Fruit fly (Drosophila melanogaster) whole organism, embryonic: ENCODE data around the gene Cpr64Ad.

ENCODE experiments used
- Ada2b ChIP-seq: fragments of 200-800 bp; sonication (Bioruptor generic); IDR thresholded peaks from 2 replicates; pipeline ENCODE4 v1.3.6; 2022; ENCODE audit warnings: missing biosample characterization, missing genetic modification characterization
- Antp ChIP-seq: fragments of 200-800 bp; sonication (Bioruptor generic); optimal IDR thresholded peaks from 3 replicates; lab custom pipeline; 2016; ENCODE audit warnings: missing biosample characterization, missing genetic modification characterization
- BEAF-32 ChIP-seq: fragments of 200-800 bp; sonication (Bioruptor generic); optimal IDR thresholded peaks from 3 replicates; lab custom pipeline; 2017; ENCODE audit warnings: missing biosample characterization, missing genetic modification characterization, mild to moderate bottlenecking, moderate library complexity, missing genetic modification reagents
- Bgb ChIP-seq: fragments of 200-800 bp; sonication (Bioruptor generic); IDR thresholded peaks from 2 replicates; pipeline ENCODE4 v1.3.6; 2022; ENCODE audit warnings: missing biosample characterization, missing genetic modification characterization; ENCODE audit not compliant: partially characterized antibody
- Bteb2 ChIP-seq: fragments of 200-800 bp; sonication (Bioruptor generic); optimal IDR thresholded peaks from 2 replicates; lab custom pipeline; 2016; ENCODE audit warnings: missing biosample characterization, missing genetic modification characterization
- CG10321 ChIP-seq: fragments of 200-800 bp; sonication (Bioruptor generic); IDR thresholded peaks from 2 replicates; pipeline ENCODE4 v1.3.6; 2022; ENCODE audit warnings: missing biosample characterization, missing genetic modification characterization
- CG10431 ChIP-seq: fragments of 200-800 bp; sonication (Bioruptor generic); optimal IDR thresholded peaks from 3 replicates; lab custom pipeline; 2018; ENCODE audit warnings: missing biosample characterization, mild to moderate bottlenecking, missing genetic modification characterization
- CG12236 ChIP-seq: fragments of 200-800 bp; sonication (Bioruptor generic); optimal IDR thresholded peaks from 2 replicates; lab custom pipeline; 2016; ENCODE audit warnings: missing biosample characterization, missing genetic modification characterization
- CG14710 ChIP-seq: fragments of 200-800 bp; sonication (Bioruptor generic); optimal IDR thresholded peaks from 3 replicates; lab custom pipeline; 2019; ENCODE audit warnings: missing biosample characterization, mild to moderate bottlenecking, missing genetic modification characterization, moderate library complexity
- CG15514 ChIP-seq: fragments of 200-800 bp; sonication (Bioruptor generic); optimal IDR thresholded peaks from 3 replicates; lab custom pipeline; 2017; ENCODE audit warnings: missing biosample characterization, missing genetic modification characterization, mild to moderate bottlenecking, moderate library complexity, missing genetic modification reagents
- CG1602 ChIP-seq: fragments of 200-800 bp; sonication (Bioruptor generic); optimal IDR thresholded peaks from 3 replicates; lab custom pipeline; 2016; ENCODE audit warnings: missing biosample characterization, missing genetic modification characterization
- CG16815 ChIP-seq: fragments of 200-800 bp; sonication (Bioruptor generic); optimal IDR thresholded peaks from 3 replicates; lab custom pipeline; 2017; ENCODE audit warnings: missing biosample characterization, mild to moderate bottlenecking, missing genetic modification characterization
- CG17186 ChIP-seq: fragments of 200-800 bp; sonication (Bioruptor generic); optimal IDR thresholded peaks from 3 replicates; lab custom pipeline; 2017; ENCODE audit warnings: missing biosample characterization, missing genetic modification reagents, missing genetic modification characterization
- CG2875 ChIP-seq: fragments of 200-800 bp; sonication (Bioruptor generic); optimal IDR thresholded peaks from 2 replicates; lab custom pipeline; 2017; ENCODE audit warnings: missing biosample characterization, mild to moderate bottlenecking, missing genetic modification characterization, missing genetic modification reagents
- CG30020 ChIP-seq: fragments of 200-800 bp; optimal IDR thresholded peaks from 2 replicates; lab custom pipeline; 2019; ENCODE audit warnings: missing biosample characterization, mild to moderate bottlenecking, missing genetic modification characterization, moderate library complexity
- CG31441 ChIP-seq: fragments of 200-800 bp; sonication (Bioruptor generic); IDR thresholded peaks from 2 replicates; pipeline ENCODE4 v1.3.6; 2022; ENCODE audit warnings: missing biosample characterization, missing genetic modification characterization
- CG33557 ChIP-seq: fragments of 200-800 bp; sonication (Bioruptor generic); optimal IDR thresholded peaks from 2 replicates; lab custom pipeline; 2019; ENCODE audit warnings: missing biosample characterization, mild to moderate bottlenecking, missing genetic modification characterization, moderate library complexity
- CG4424 ChIP-seq: fragments of 200-800 bp; sonication (Bioruptor generic); optimal IDR thresholded peaks from 3 replicates; lab custom pipeline; 2016; ENCODE audit warnings: missing biosample characterization, missing genetic modification characterization
- CG5953 ChIP-seq: fragments of 200-800 bp; sonication (Bioruptor generic); IDR thresholded peaks from 2 replicates; pipeline ENCODE4 v1.3.6; 2022; ENCODE audit warnings: missing biosample characterization, missing genetic modification characterization
- CG7357 ChIP-seq: fragments of 200-800 bp; sonication (Bioruptor generic); IDR thresholded peaks from 3 replicates; pipeline ENCODE4 v1.3.6; 2022; ENCODE audit warnings: missing biosample characterization, missing genetic modification characterization
- CG7839 ChIP-seq: fragments of 200-800 bp; sonication (Bioruptor generic); optimal IDR thresholded peaks from 3 replicates; lab custom pipeline; 2018; ENCODE audit warnings: missing biosample characterization, mild to moderate bottlenecking, missing genetic modification characterization, moderate library complexity
- CG7928 ChIP-seq: fragments of 200-800 bp; sonication (Bioruptor generic); optimal IDR thresholded peaks from 2 replicates; lab custom pipeline; 2017; ENCODE audit warnings: missing biosample characterization, mild to moderate bottlenecking, missing genetic modification characterization
- CG7963 ChIP-seq: fragments of 200-800 bp; sonication (Bioruptor generic); IDR thresholded peaks from 3 replicates; pipeline ENCODE4 v1.3.6; 2022; ENCODE audit warnings: missing biosample characterization, missing genetic modification characterization; ENCODE audit not compliant: partially characterized antibody
- CG9932 ChIP-seq: fragments of 200-800 bp; sonication (Bioruptor generic); IDR thresholded peaks from 2 replicates; pipeline ENCODE4 v1.3.6; 2022; ENCODE audit warnings: missing biosample characterization, missing genetic modification characterization
- CkIIα-i1 ChIP-seq: fragments of 200-800 bp; sonication (Bioruptor generic); IDR thresholded peaks from 2 replicates; pipeline ENCODE4 v1.3.6; 2022; ENCODE audit warnings: missing biosample characterization, missing genetic modification characterization
- D ChIP-seq, 2 experiments: fragments of 200-800 bp in 1 of 2; fragments of >200 bp in 1 of 2; sonication (Bioruptor generic) in 1 of 2; optimal IDR thresholded peaks; 2 replicates in 1 of 2; 3 replicates in 1 of 2; lab custom pipeline; 2017; ENCODE audit warnings: mild to moderate bottlenecking in 1 of 2, missing biosample characterization in 1 of 2, missing genetic modification characterization in 1 of 2, missing genetic modification reagents in 1 of 2
- Doc3 ChIP-seq: fragments of 200-800 bp; sonication (Bioruptor generic); IDR thresholded peaks from 3 replicates; pipeline ENCODE4 v1.3.6; 2022; ENCODE audit warnings: missing biosample characterization, missing genetic modification characterization; ENCODE audit not compliant: partially characterized antibody
- Hr51 ChIP-seq, 2 experiments: fragments of 200-800 bp; sonication (Bioruptor generic); optimal IDR thresholded peaks; 2 replicates in 1 of 2; 3 replicates in 1 of 2; lab custom pipeline; 2016 to 2018; ENCODE audit warnings: missing biosample characterization in 2 of 2, missing genetic modification characterization in 2 of 2, mild to moderate bottlenecking in 1 of 2, moderate library complexity in 1 of 2
- Mes4 ChIP-seq: fragments of 200-800 bp; sonication (Bioruptor generic); optimal IDR thresholded peaks from 2 replicates; lab custom pipeline; 2016; ENCODE audit warnings: missing biosample characterization, missing genetic modification characterization
- NFAT ChIP-seq: fragments of 200-800 bp; sonication (Bioruptor generic); IDR thresholded peaks from 2 replicates; pipeline ENCODE4 v1.3.6; 2022; ENCODE audit warnings: missing biosample characterization, missing genetic modification characterization
- Side ChIP-seq: fragments of 200-800 bp; sonication (Bioruptor generic); optimal IDR thresholded peaks from 2 replicates; lab custom pipeline; 2016; ENCODE audit warnings: missing biosample characterization, missing genetic modification characterization
- ac ChIP-seq: fragments of 200-800 bp; sonication (Bioruptor generic); optimal IDR thresholded peaks from 3 replicates; lab custom pipeline; 2017; ENCODE audit warnings: missing biosample characterization, mild to moderate bottlenecking, missing genetic modification characterization
- bab2 ChIP-seq: fragments of 200-800 bp; sonication (Bioruptor generic); optimal IDR thresholded peaks from 2 replicates; lab custom pipeline; 2016; ENCODE audit warnings: missing biosample characterization, missing genetic modification characterization
- cad ChIP-seq: fragments of >200 bp; optimal IDR thresholded peaks from 2 replicates; lab custom pipeline; 2017; ENCODE audit warnings: missing biosample characterization, missing genetic modification characterization
- cato ChIP-seq: fragments of 200-800 bp; sonication (Bioruptor generic); optimal IDR thresholded peaks from 2 replicates; lab custom pipeline; 2016; ENCODE audit warnings: missing biosample characterization, missing genetic modification characterization, borderline replicate concordance
- crp ChIP-seq, 2 experiments: fragments of 200-800 bp; sonication (Bioruptor generic); optimal IDR thresholded peaks; 2 replicates in 1 of 2; 3 replicates in 1 of 2; lab custom pipeline; 2017; ENCODE audit warnings: missing biosample characterization in 2 of 2, missing genetic modification characterization in 2 of 2, mild to moderate bottlenecking in 1 of 2, moderate library complexity in 1 of 2
- dan ChIP-seq: fragments of 200-800 bp; sonication (Bioruptor generic); IDR thresholded peaks from 2 replicates; pipeline ENCODE4 v1.3.6; 2022; ENCODE audit warnings: missing biosample characterization, missing genetic modification characterization
- ham ChIP-seq: fragments of 200-800 bp; sonication (Bioruptor generic); IDR thresholded peaks from 2 replicates; pipeline ENCODE4 v1.3.6; 2022; ENCODE audit warnings: missing biosample characterization, missing genetic modification characterization
- kni ChIP-seq: fragments of 200-800 bp; sonication (Bioruptor generic); optimal IDR thresholded peaks from 3 replicates; lab custom pipeline; 2017; ENCODE audit warnings: mild to moderate bottlenecking, missing biosample characterization, missing genetic modification reagents, missing genetic modification characterization
- luna ChIP-seq: fragments of 200-800 bp; sonication (Bioruptor generic); optimal IDR thresholded peaks from 2 replicates; lab custom pipeline; 2016; ENCODE audit warnings: missing biosample characterization, missing genetic modification characterization
- org-1 ChIP-seq: fragments of 200-800 bp; sonication (Bioruptor generic); optimal IDR thresholded peaks from 2 replicates; lab custom pipeline; 2017; ENCODE audit warnings: missing biosample characterization, missing genetic modification characterization
- pan ChIP-seq, 4 experiments: fragments of >200 bp in 3 of 4; fragments of 200-800 bp in 1 of 4; sonication (Bioruptor generic) in 1 of 4; optimal IDR thresholded peaks in 3 of 4; IDR thresholded peaks in 1 of 4; 2 replicates each; pipeline versions ENCODE4 v1.3.6 to Lab custom; 2017 to 2022; ENCODE audit warnings: missing biosample characterization in 2 of 4, missing genetic modification characterization in 2 of 4, mixed read lengths in 1 of 4
- pita ChIP-seq: fragments of 200-800 bp; sonication (Bioruptor generic); optimal IDR thresholded peaks from 2 replicates; lab custom pipeline; 2017; ENCODE audit warnings: missing biosample characterization, mild to moderate bottlenecking, missing genetic modification characterization
- psq ChIP-seq: fragments of 200-800 bp; sonication (Bioruptor generic); optimal IDR thresholded peaks from 2 replicates; lab custom pipeline; 2017; ENCODE audit warnings: missing biosample characterization, missing genetic modification characterization
- rib ChIP-seq: fragments of 200-800 bp; sonication (Bioruptor generic); IDR thresholded peaks from 2 replicates; pipeline ENCODE4 v1.3.6; 2022; ENCODE audit warnings: missing biosample characterization, missing genetic modification characterization
- sd ChIP-seq: fragments of 200-800 bp; sonication (Bioruptor generic); optimal IDR thresholded peaks from 3 replicates; lab custom pipeline; 2018; ENCODE audit warnings: missing biosample characterization, mild to moderate bottlenecking, missing genetic modification characterization, moderate library complexity
- sim ChIP-seq: fragments of 200-800 bp; sonication (Bioruptor generic); IDR thresholded peaks from 2 replicates; pipeline ENCODE4 v1.3.6; 2022; ENCODE audit warnings: missing biosample characterization, missing genetic modification characterization
- slou ChIP-seq: fragments of 200-800 bp; sonication (Bioruptor generic); optimal IDR thresholded peaks from 3 replicates; lab custom pipeline; 2016; ENCODE audit warnings: missing biosample characterization, missing genetic modification characterization
- wor ChIP-seq: fragments of 200-800 bp; sonication (Bioruptor generic); IDR thresholded peaks from 2 replicates; pipeline ENCODE4 v1.3.6; 2022; ENCODE audit warnings: missing biosample characterization, missing genetic modification characterization
- z ChIP-seq: fragments of 200-800 bp; sonication (Bioruptor generic); IDR thresholded peaks from 3 replicates; pipeline ENCODE4 v1.3.6; 2022; ENCODE audit warnings: missing biosample characterization, missing genetic modification characterization

The Cpr64Ad gene

dm6 chr3L:4186659-4187058, 28.5 kb upstream of the Cpr64Ad start, which contains the start of gene VhaM9.7-c (continued):
- TF ChIP-seq Hr51 (GFP tag; optimal IDR thresholded peaks at IDR 0.05; lab: Kevin White, UChicago) (peak in 1 of 2 experiments; percentile 3), CG12236 (GFP tag; lab: Kevin White, UChicago) (no peak), D (optimal IDR thresholded peaks at IDR 0.05; lab: Kevin White, UChicago) (no peak), D (GFP tag; optimal IDR thresholded peaks at IDR 0.05; lab: Kevin White, UChicago) (no peak), crp (GFP tag; optimal IDR thresholded peaks at IDR 0.05; lab: Kevin White, UChicago) (peak; percentile 56 to 87), Bgb (0 out of 2 replicates have a peak, but pooled peaks have one; percentile 21), slou (GFP tag; lab: Kevin White, UChicago) (no peak), cato (GFP tag; lab: Kevin White, UChicago) (no peak), CG15514 (GFP tag; lab: Kevin White, UChicago) (peak; percentile 47), pita (no peak), Mes4 (no peak), pan (optimal IDR thresholded peaks at IDR 0.05; lab: Kevin White, UChicago) (no peak), pan (GFP tag; optimal IDR thresholded peaks at IDR 0.05 in 1 of 2, IDR thresholded peaks at IDR 0.05 in 1 of 2) (no peak), CG33557 (GFP tag; lab: Kevin White, UChicago) (no peak), Bteb2 (GFP tag; lab: Kevin White, UChicago) (peak; percentile 38), CG7839 (tag; lab: Kevin White, UChicago) (no peak), CG31441 (no peak), kni (GFP tag; lab: Kevin White, UChicago) (no peak), CG7357 (GFP tag; lab: Robert Waterston, UW) (no peak), CG1602 (no peak), org-1 (GFP tag; lab: Kevin White, UChicago) (no peak), CG7928 (no peak), wor (GFP tag; lab: Robert Waterston, UW) (no peak), CG10431 (GFP tag; lab: Kevin White, UChicago) (no peak), CkIIα-i1 (GFP tag; lab: Robert Waterston, UW) (no peak), psq (GFP tag; lab: Kevin White, UChicago) (no peak), BEAF-32 (GFP tag; lab: Kevin White, UChicago) (peak; percentile 20), ac (no peak), CG10321 (GFP tag; lab: Robert Waterston, UW) (no peak), CG4424 (GFP tag; lab: Kevin White, UChicago) (peak; percentile 30), NFAT (peak; percentile 21; the same call in 1 of the 2 replicates), CG5953 (no peak), sim (GFP tag; lab: Robert Waterston, UW) (no peak), Side (GFP tag; lab: Kevin White, UChicago) (peak; percentile 26), bab2 (GFP tag; lab: Kevin White, UChicago) (no peak), ham (GFP tag; lab: Robert Waterston, UW) (no peak), rib (GFP tag; lab: Robert Waterston, UW) (no peak), sd (tag; lab: Kevin White, UChicago) (peak; percentile 42), z (GFP tag; lab: Robert Waterston, UW) (no peak), CG2875 (GFP tag; lab: Kevin White, UChicago) (no peak), Antp (GFP tag; lab: Kevin White, UChicago) (peak; percentile 33), dan (GFP tag; lab: Robert Waterston, UW) (no peak), CG14710 (tag; lab: Kevin White, UChicago) (peak; percentile 46), luna (GFP tag; lab: Kevin White, UChicago) (no peak), Ada2b (GFP tag; lab: Robert Waterston, UW) (no peak), cad (GFP tag; lab: Kevin White, UChicago) (peak; percentile 11), CG17186 (GFP tag; lab: Kevin White, UChicago) (peak; percentile 19), CG30020 (tag; lab: Kevin White, UChicago) (no peak), CG9932 (GFP tag; lab: Robert Waterston, UW) (peak; percentile 71), CG7963 (GFP tag; lab: Robert Waterston, UW) (no peak), Doc3 (GFP tag; lab: Robert Waterston, UW) (no peak), CG16815 (GFP tag; lab: Kevin White, UChicago) (no peak)
